Worm (Caenorhabditis elegans) whole organism, mixed stage, embryonic: Measurements from ENCODE around the gene C05B5.16.

Experiments
- M03D4.4 ChIP-seq: sonication (generic microtip); optimal IDR thresholded peaks from 2 replicates; lab custom pipeline; 2017; ENCODE audit warnings: mild to moderate bottlenecking, missing genetic modification characterization, missing compliant biosample characterization
- bed-3 ChIP-seq: fragments of 200-800 bp; sonication (Bioruptor generic); optimal IDR thresholded peaks from 3 replicates; lab custom pipeline; 2018; ENCODE audit warnings: mild to moderate bottlenecking, missing genetic modification characterization, moderate library complexity, missing compliant biosample characterization
- blmp-1 ChIP-seq: fragments of 150-350 bp; optimal IDR thresholded peaks from 2 replicates; lab custom pipeline; 2014; ENCODE audit warnings: missing biosample characterization, missing genetic modification characterization
- ceh-39 ChIP-seq: fragments of 150-350 bp; optimal IDR thresholded peaks from 2 replicates; lab custom pipeline; 2014; ENCODE audit warnings: missing biosample characterization, missing genetic modification characterization
- ceh-43 ChIP-seq: fragments of 200-800 bp; sonication (Bioruptor generic); optimal IDR thresholded peaks from 2 replicates; lab custom pipeline; 2018; ENCODE audit warnings: mild to moderate bottlenecking, missing genetic modification characterization, moderate library complexity, missing compliant biosample characterization
- ceh-83 ChIP-seq: fragments of 200-800 bp; sonication (Bioruptor generic); optimal IDR thresholded peaks from 2 replicates; lab custom pipeline; 2018; ENCODE audit warnings: mild to moderate bottlenecking, missing genetic modification characterization, missing compliant biosample characterization
- ces-1 ChIP-seq: fragments of 150-350 bp; optimal IDR thresholded peaks from 2 replicates; lab custom pipeline; 2014; ENCODE audit warnings: missing biosample characterization, missing genetic modification reagents, missing genetic modification characterization
- cnd-1 ChIP-seq: fragments of 200-800 bp; sonication (Bioruptor generic); optimal IDR thresholded peaks from 2 replicates; lab custom pipeline; 2018; ENCODE audit warnings: mild to moderate bottlenecking, missing genetic modification characterization, missing compliant biosample characterization
- drap-1 ChIP-seq: fragments of 200-800 bp; sonication (Bioruptor generic); optimal IDR thresholded peaks from 3 replicates; lab custom pipeline; 2018; ENCODE audit warnings: mild to moderate bottlenecking, missing genetic modification characterization, missing compliant biosample characterization
- elt-1 ChIP-seq: sonication (generic microtip); optimal IDR thresholded peaks from 2 replicates; lab custom pipeline; 2017; ENCODE audit warnings: missing genetic modification characterization, mild to moderate bottlenecking, missing compliant biosample characterization, antibody characterized with exemption, moderate library complexity, borderline replicate concordance; ENCODE audit not compliant: insufficient read depth
- elt-3 ChIP-seq: fragments of 150-350 bp; optimal IDR thresholded peaks from 2 replicates; lab custom pipeline; 2014; ENCODE audit warnings: missing biosample characterization, missing genetic modification characterization
- ham-2 ChIP-seq: fragments of 200-800 bp; sonication (Bioruptor generic); optimal IDR thresholded peaks from 2 replicates; lab custom pipeline; 2018; ENCODE audit warnings: mild to moderate bottlenecking, missing genetic modification characterization, missing compliant biosample characterization
- hlh-1 ChIP-seq: fragments of 150-350 bp; optimal IDR thresholded peaks from 2 replicates; lab custom pipeline; 2014; ENCODE audit warnings: missing biosample characterization, missing genetic modification reagents, missing genetic modification characterization
- lin-13 ChIP-seq: fragments of 150-350 bp; optimal IDR thresholded peaks from 2 replicates; lab custom pipeline; 2014; ENCODE audit warnings: missing biosample characterization, missing genetic modification characterization
- lin-32 ChIP-seq: fragments of 200-800 bp; sonication (Bioruptor generic); optimal IDR thresholded peaks from 2 replicates; lab custom pipeline; 2018; ENCODE audit warnings: mild to moderate bottlenecking, missing genetic modification characterization, missing compliant biosample characterization
- lsy-2 ChIP-seq: fragments of 150-350 bp; optimal IDR thresholded peaks from 2 replicates; lab custom pipeline; 2014; ENCODE audit warnings: missing biosample characterization, missing genetic modification characterization
- mab-5 ChIP-seq: fragments of 150-350 bp; optimal IDR thresholded peaks from 2 replicates; lab custom pipeline; 2014; ENCODE audit warnings: missing biosample characterization, missing genetic modification characterization
- mep-1 ChIP-seq: fragments of 150-350 bp; optimal IDR thresholded peaks from 2 replicates; lab custom pipeline; 2017; ENCODE audit warnings: missing biosample characterization, missing genetic modification reagents, missing genetic modification characterization, inconsistent platforms
- nhr-12 ChIP-seq: fragments of 150-350 bp; optimal IDR thresholded peaks from 2 replicates; lab custom pipeline; 2014; ENCODE audit warnings: missing biosample characterization, missing genetic modification characterization
- nhr-2 ChIP-seq: fragments of 150-350 bp; optimal IDR thresholded peaks from 2 replicates; lab custom pipeline; 2014; ENCODE audit warnings: missing biosample characterization, missing genetic modification characterization
- nhr-237 ChIP-seq: fragments of 150-350 bp; optimal IDR thresholded peaks from 2 replicates; lab custom pipeline; 2014; ENCODE audit warnings: missing biosample characterization, missing genetic modification characterization
- pha-4 ChIP-seq: fragments of 150-350 bp; optimal IDR thresholded peaks from 2 replicates; lab custom pipeline; 2018; ENCODE audit warnings: missing biosample characterization, missing genetic modification reagents, missing genetic modification characterization
- sem-2 ChIP-seq: fragments of 200-800 bp; sonication (Bioruptor generic); optimal IDR thresholded peaks from 2 replicates; lab custom pipeline; 2018; ENCODE audit warnings: mild to moderate bottlenecking, missing genetic modification characterization, missing compliant biosample characterization
- snpc-4 ChIP-seq: fragments of 150-350 bp; optimal IDR thresholded peaks from 2 replicates; lab custom pipeline; 2014; ENCODE audit warnings: missing biosample characterization, missing genetic modification characterization
- sptf-1 ChIP-seq: sonication (generic microtip); optimal IDR thresholded peaks from 2 replicates; lab custom pipeline; 2017; ENCODE audit warnings: mild to moderate bottlenecking, missing genetic modification characterization, moderate library complexity, missing compliant biosample characterization
- unc-62 ChIP-seq: fragments of 150-350 bp; optimal IDR thresholded peaks from 2 replicates; lab custom pipeline; 2014; ENCODE audit warnings: missing biosample characterization, missing genetic modification reagents, missing genetic modification characterization
- zip-8 ChIP-seq: fragments of 150-350 bp; optimal IDR thresholded peaks from 2 replicates; lab custom pipeline; 2014; ENCODE audit warnings: missing biosample characterization, missing genetic modification characterization
- ztf-11 ChIP-seq: fragments of 150-350 bp; optimal IDR thresholded peaks from 2 replicates; lab custom pipeline; 2014; ENCODE audit warnings: missing biosample characterization, missing genetic modification characterization

The C05B5.16 gene

DNA sequence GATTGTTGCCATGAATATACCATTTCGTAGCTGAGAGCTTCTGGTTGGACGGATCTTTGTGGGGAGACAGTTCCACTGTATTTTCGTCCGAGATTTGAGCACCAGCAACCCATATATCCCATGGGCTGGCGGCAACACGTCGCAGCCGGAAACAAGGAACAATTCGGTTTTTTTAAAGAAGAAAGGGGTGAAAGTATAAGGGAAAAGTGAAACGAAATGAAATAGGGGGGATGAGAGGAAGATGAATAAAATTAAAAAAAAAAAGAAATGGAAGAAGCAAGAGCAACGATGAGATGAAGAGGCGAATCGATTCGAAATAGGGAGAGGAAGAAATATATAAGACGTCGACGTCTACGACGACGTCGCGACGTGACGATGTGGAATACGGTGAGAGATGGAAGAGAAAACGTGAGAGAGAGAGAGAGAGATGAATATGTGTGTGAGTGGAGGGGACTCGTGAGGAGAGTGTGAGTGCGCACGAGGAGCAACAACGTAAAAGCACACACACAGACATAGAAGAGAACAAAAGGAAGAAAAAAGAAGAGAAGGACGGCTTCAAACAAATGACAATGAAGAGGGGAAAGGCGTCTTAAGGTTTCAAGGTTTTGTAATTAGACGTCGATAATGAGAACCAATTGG, 4.3 kb downstream of the C05B5.16 start, which contains the start of gene rgs-1:
TSS of gene rgs-1 (minus strand) at position 146 of the 639 bp plus-strand sequence.
- no peak for TF ChIP-seq mab-5 (tag; lab: Kevin White, UChicago)
- TF ChIP-seq unc-62, result peak; percentile 25
- peak; percentile 35 for TF ChIP-seq mep-1
- TF ChIP-seq M03D4.4 (tag; lab: Kevin White, UChicago), result no peak
- TF ChIP-seq ces-1 (GFP tag; lab: Kevin White, UChicago), result peak; percentile 59
- TF ChIP-seq cnd-1 (tag; lab: Kevin White, UChicago), result no peak
- no peak for TF ChIP-seq lin-13 (tag; lab: Kevin White, UChicago)
- TF ChIP-seq drap-1 (GFP tag; lab: Kevin White, UChicago), result no peak
- no peak for TF ChIP-seq ceh-39 (tag; lab: Kevin White, UChicago)
- peak; percentile 38 for TF ChIP-seq sptf-1
- peak; percentile 1 for TF ChIP-seq lsy-2 (tag; lab: Kevin White, UChicago)
- no peak for TF ChIP-seq pha-4
- TF ChIP-seq nhr-2 (tag; lab: Kevin White, UChicago), result no peak
- no peak for TF ChIP-seq ham-2 (GFP tag; lab: Kevin White, UChicago)
- TF ChIP-seq sem-2 (GFP tag; lab: Kevin White, UChicago), result no peak
- TF ChIP-seq elt-1, result no peak
- TF ChIP-seq, all 35 proteins: peak for 5

DNA sequence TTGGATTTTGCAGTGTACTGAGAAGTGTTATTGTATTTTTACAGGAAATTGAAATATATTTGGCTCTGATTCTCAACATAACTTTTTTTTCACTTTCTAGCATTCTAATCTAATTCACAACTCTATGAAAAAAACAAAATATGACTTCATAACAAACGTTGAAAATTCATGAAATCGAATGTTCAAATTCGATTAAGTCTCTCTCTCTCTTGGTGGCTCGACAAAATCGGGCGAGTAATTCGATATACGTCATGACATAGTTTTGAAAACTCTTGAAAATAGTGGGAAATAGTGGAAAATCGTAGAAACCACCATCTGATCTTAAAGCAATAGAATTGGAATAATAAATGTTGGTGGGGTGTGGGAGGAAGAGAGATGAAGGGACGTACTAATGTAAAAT, 5.8 kb downstream of the C05B5.16 start:
- TF ChIP-seq ces-1 (GFP tag; lab: Kevin White, UChicago) (peak; percentile 95), ceh-43 (no peak), ceh-83 (no peak), lin-13 (tag; lab: Kevin White, UChicago) (no peak), mep-1 (no peak)

DNA sequence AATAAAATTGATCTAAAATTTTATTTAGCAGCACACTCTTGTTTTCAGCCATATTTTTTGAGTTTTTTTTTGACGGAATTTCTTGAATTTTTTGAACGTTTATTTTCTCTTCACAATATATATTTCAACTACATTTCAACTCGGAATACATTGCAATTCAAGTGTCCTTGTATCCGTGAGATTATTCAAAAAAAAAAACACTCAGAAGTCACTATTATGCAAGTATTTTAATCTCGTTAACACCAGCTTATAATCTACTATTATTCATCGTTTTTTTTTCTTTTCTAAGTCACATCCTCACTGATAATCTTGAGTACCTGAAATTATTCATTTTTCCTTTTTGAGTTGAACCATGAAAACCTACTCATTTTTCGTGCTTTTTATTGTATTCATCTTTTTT, 11.2 kb downstream of the C05B5.16 start, which contains the start of gene ins-21:
TSS of gene ins-21 (plus strand) at position 301 of the 400 bp plus-strand sequence.
- TF ChIP-seq ceh-83 (no peak), bed-3 (GFP tag; lab: Kevin White, UChicago) (no peak), sptf-1 (no peak), elt-3 (tag; lab: Kevin White, UChicago) (no peak), nhr-237 (tag; lab: Kevin White, UChicago) (no peak), ham-2 (GFP tag; lab: Kevin White, UChicago) (no peak), ceh-43 (no peak), nhr-2 (tag; lab: Kevin White, UChicago) (no peak), blmp-1 (no peak)
- TF ChIP-seq, all 35 proteins: peak for 0

DNA sequence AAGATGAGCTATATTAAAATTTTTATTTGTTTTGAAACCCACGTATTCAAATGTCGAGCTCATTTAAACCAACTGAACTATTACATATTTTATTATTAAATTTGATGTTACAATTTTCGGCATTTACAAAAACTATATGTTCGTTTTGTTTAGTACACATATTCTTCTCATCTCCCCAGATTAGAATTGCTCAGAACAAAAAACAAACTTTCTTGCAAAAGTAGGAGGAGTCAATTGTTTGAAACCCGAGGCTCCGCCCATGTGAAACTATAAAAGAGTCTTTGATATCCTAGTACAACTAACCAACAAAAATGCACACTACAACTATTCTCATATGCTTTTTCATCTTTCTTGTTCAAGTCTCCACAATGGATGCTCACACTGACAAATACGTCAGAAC, 13.8 kb downstream of the C05B5.16 start, which contains the start of gene ins-22:
TSS of gene ins-22 (plus strand) at position 301 of the 400 bp plus-strand sequence.
- TF ChIP-seq mab-5 (tag; lab: Kevin White, UChicago), result no peak
- no peak for TF ChIP-seq hlh-1
- no peak for TF ChIP-seq M03D4.4 (tag; lab: Kevin White, UChicago)
- TF ChIP-seq ceh-39 (tag; lab: Kevin White, UChicago), result no peak
- no peak for TF ChIP-seq sem-2 (GFP tag; lab: Kevin White, UChicago)
- no peak for TF ChIP-seq snpc-4
- no peak for TF ChIP-seq blmp-1
- TF ChIP-seq lin-32, result no peak
- no peak for TF ChIP-seq nhr-12 (tag; lab: Kevin White, UChicago)
- TF ChIP-seq lin-13 (tag; lab: Kevin White, UChicago), result no peak
- no peak for TF ChIP-seq sptf-1

DNA sequence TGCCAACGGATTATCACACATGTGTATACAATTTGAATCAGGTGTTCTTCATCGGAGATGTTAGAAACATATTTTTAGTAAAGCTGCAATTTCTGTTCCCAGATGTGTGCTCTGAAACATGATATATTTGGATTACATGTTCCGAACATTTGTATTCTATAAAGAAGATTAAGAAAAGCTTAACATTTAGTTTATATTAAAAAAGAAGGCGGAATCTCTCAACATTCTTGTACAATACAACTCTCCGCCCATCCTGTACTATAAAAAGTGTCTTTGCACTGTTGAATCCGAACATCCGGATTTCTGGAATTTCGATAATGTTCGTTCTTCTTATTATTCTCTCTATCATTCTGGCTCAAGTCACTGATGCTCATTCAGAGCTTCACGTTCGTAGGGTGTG, 15.7 kb downstream of the C05B5.16 start, which contains the start of gene ins-23:
TSS of gene ins-23 (plus strand) at position 301 of the 400 bp plus-strand sequence.
- TF ChIP-seq ceh-43 (no peak), ceh-39 (tag; lab: Kevin White, UChicago) (no peak)
- TF ChIP-seq, all 35 proteins: peak for 0

DNA sequence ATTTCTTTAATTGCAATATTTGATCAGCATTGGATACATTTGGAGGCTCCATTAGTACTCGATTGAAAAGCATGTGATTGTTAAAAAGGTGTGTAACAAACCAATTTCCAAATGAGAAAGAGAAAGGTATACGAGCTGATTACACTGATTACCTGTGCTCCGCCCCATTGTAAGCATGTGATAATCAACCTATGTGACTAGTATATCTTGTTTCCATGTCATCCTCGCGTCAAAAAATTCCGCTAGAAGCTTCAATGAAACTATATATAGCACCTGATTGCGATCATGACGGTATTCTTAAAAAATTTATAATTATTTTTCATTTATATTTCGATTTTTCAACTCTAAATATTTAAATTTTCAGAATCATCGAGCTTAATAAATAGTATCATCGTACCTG, 18.3 kb downstream of the C05B5.16 start, which contains the start of gene M04D8.4:
TSS of gene M04D8.4 (minus strand) at position 101 of the 400 bp plus-strand sequence.
- TF ChIP-seq elt-1, result no peak
- TF ChIP-seq ztf-11 (tag; lab: Kevin White, UChicago), result no peak
- no peak for TF ChIP-seq snpc-4
- no peak for TF ChIP-seq zip-8 (tag; lab: Kevin White, UChicago)
- TF ChIP-seq nhr-12 (tag; lab: Kevin White, UChicago), result no peak
- TF ChIP-seq elt-3 (tag; lab: Kevin White, UChicago), result no peak
- no peak for TF ChIP-seq ceh-43
- no peak for TF ChIP-seq ham-2 (GFP tag; lab: Kevin White, UChicago)
